Fruit fly (Drosophila melanogaster): ENCODE results near the gene bocks.
A peak's percentile ranks its signal among the peaks of the same experiment; 100 is the strongest.

bocks gene

DNA sequence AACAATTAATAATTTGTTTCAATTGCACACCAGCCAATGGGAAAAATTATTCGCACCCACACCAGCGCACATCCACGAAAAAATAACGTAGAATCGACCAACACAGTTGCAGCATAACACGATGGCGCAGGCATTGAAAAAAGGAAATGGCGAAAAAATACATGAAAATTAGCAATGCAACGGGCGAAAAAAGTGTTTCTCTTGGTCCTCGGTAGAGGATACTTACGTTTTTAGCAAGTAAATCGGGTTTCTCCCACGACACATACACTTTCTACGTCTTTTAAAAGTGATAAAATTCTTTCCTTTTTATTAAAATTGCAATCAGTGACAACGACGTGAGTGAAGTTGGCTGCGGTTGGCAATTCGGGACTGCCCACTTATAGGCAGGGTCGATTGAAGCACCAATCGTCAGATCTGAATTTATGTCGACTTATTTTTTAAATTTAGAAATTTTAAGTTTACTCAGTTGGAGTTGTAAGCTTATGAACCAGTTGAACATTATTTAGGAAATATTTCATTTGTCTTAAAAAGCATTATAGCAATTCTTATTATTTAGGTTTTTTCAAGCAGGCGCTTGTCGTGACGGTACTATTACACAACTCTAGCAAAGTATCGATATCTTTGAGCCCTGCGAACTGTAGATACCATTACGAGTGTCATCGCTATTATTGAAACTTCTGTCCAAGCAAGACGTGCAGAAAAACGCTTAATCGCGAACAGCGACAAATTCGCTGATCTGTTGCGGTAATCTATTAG lies 13.2 kb downstream of the bocks start, which contains the start of the genes Kap-alpha3 and Son (continued):
- TF ChIP-seq Fer3 (tag; optimal IDR thresholded peaks at IDR 0.05) (peak; percentile 93), CG17328 (GFP tag; IDR thresholded peaks at IDR 0.05) (peak; percentile 89), sens (GFP tag) (peak; percentile 99), aop (GFP tag; IDR thresholded peaks at IDR 0.05) (no peak), Lhr (GFP tag; optimal IDR thresholded peaks at IDR 0.05) (peak; percentile 93), CoRest (tag; optimal IDR thresholded peaks at IDR 0.05) (peak; percentile 92), al (GFP tag; IDR thresholded peaks at IDR 0.05) (peak; percentile 88), stc (GFP tag; IDR thresholded peaks at IDR 0.05) (peak; percentile 83), danr (GFP tag; IDR thresholded peaks at IDR 0.05) (peak; percentile 72), fd102C (GFP tag; optimal IDR thresholded peaks at IDR 0.05) (peak; percentile 91), luna (GFP tag; optimal IDR thresholded peaks at IDR 0.05) (peak; percentile 63), ftz-f1 (GFP tag; optimal IDR thresholded peaks at IDR 0.05) (peak; percentile 82), Gug (GFP tag; IDR thresholded peaks at IDR 0.05) (peak; percentile 81), Taf1 (GFP tag; IDR thresholded peaks at IDR 0.05) (peak; percentile 60; the same call in 1 of the 2 replicates), toy (GFP tag; IDR thresholded peaks at IDR 0.05) (peak; percentile 69; the same call in 1 of the 2 replicates), vvl (GFP tag; IDR thresholded peaks at IDR 0.05) (peak; percentile 91), dimm (GFP tag; IDR thresholded peaks at IDR 0.05) (peak; percentile 64; the same call in 1 of the 2 replicates), Mrtf (GFP tag; IDR thresholded peaks at IDR 0.05) (peak; percentile 75), schlank (tag; optimal IDR thresholded peaks at IDR 0.05) (peak; percentile 91), onecut (GFP tag; IDR thresholded peaks at IDR 0.05) (peak; percentile 87), CG12236 (GFP tag; optimal IDR thresholded peaks at IDR 0.05) (peak; percentile 86), CG8944 (GFP tag; optimal IDR thresholded peaks at IDR 0.05) (peak; percentile 93), ems (GFP tag; optimal IDR thresholded peaks at IDR 0.05) (peak; percentile 93), CG18599 (GFP tag; optimal IDR thresholded peaks at IDR 0.05) (peak; percentile 94), CG17612 (GFP tag; IDR thresholded peaks at IDR 0.05) (peak; percentile 66), Rx (GFP tag; IDR thresholded peaks at IDR 0.05) (peak; percentile 87), CG31441 (GFP tag; IDR thresholded peaks at IDR 0.05) (peak; percentile 90), slp2 (GFP tag; optimal IDR thresholded peaks at IDR 0.05) (peak; percentile 91), gcm2 (GFP tag; optimal IDR thresholded peaks at IDR 0.05) (peak; percentile 86), twi (tag; optimal IDR thresholded peaks at IDR 0.05) (peak; percentile 90), sisA (GFP tag; IDR thresholded peaks at IDR 0.05) (peak; percentile 82), gsb (GFP tag; IDR thresholded peaks at IDR 0.05) (peak; percentile 68), chinmo (GFP tag; IDR thresholded peaks at IDR 0.05; ENCODE audit: partially characterized antibody) (0 out of 4 replicates have a peak, but pooled peaks have one; percentile 69), pnt (GFP tag; optimal IDR thresholded peaks at IDR 0.05) (peak; percentile 90), ci (GFP tag; IDR thresholded peaks at IDR 0.05) (peak; percentile 95), eyg (GFP tag; optimal IDR thresholded peaks at IDR 0.05) (peak; percentile 87), CG9932 (GFP tag; IDR thresholded peaks at IDR 0.05) (peak; percentile 93), CG16815 (GFP tag; optimal IDR thresholded peaks at IDR 0.05) (peak; percentile 87), CG10979 (tag; optimal IDR thresholded peaks at IDR 0.05) (peak; percentile 79), CG12155 (GFP tag; optimal IDR thresholded peaks at IDR 0.05) (peak; percentile 89), CG17802 (tag; optimal IDR thresholded peaks at IDR 0.05) (peak; percentile 84), Dref (GFP tag; IDR thresholded peaks at IDR 0.05) (peak; percentile 75), esg (GFP tag; conservative IDR thresholded peaks at IDR 0.05) (peak; percentile 72), Meics (GFP tag; optimal IDR thresholded peaks at IDR 0.05) (peak; percentile 95), lab (GFP tag; optimal IDR thresholded peaks at IDR 0.05) (peak; percentile 96), CG2116 (GFP tag; optimal IDR thresholded peaks at IDR 0.05) (peak; percentile 99), bbx (GFP tag; IDR thresholded peaks at IDR 0.05; ENCODE audit: partially characterized antibody) (peak; percentile 64), HLH4C (GFP tag; IDR thresholded peaks at IDR 0.05; ENCODE audit: partially characterized antibody) (peak; percentile 75), Aef1 (GFP tag; IDR thresholded peaks at IDR 0.05) (peak; percentile 85), so (GFP tag; IDR thresholded peaks at IDR 0.05) (peak; percentile 72; the same call in 2 of the 3 replicates)

Measured in whole organism, embryonic.